Worm (Caenorhabditis elegans): ENCODE data around the gene R07E5.7.

DNA sequence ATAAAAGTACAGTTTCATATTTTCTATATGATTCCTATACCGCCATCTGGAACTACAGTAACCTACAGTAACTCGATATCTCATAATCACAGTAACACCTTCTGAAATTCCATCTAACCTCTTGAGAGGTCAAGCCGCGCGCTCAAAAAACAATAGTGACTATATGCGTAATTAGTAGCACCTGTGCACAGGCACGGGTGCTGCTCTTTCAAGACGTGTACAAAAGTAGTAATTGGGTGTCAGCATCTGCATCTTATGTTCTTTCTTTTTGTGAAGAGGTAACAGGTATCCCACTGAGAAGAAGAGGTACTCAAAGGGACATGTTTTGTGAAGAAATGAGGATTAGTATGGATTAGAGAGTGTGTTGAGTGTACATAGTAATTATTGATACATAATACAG lies 42.4 kb upstream of the R07E5.7 start:
- TF ChIP-seq lin-13 (GFP tag; optimal IDR thresholded peaks at IDR 0.05) (no peak), nhr-41 (GFP tag; IDR thresholded peaks at IDR 0.05) (no peak), jun-1 (tag; optimal IDR thresholded peaks at IDR 0.05) (no peak), dpl-1 (GFP tag; optimal IDR thresholded peaks at IDR 0.05) (no peak), ztf-11 (tag; optimal IDR thresholded peaks at IDR 0.05) (no peak), unc-62 (GFP tag; optimal IDR thresholded peaks at IDR 0.05 in 1 of 2) (no peak), unc-62 (tag; optimal IDR thresholded peaks at IDR 0.05) (no peak), lin-39 (tag; optimal IDR thresholded peaks at IDR 0.05) (no peak), unc-39 (tag; optimal IDR thresholded peaks at IDR 0.05) (no peak), aly-2 (tag; optimal IDR thresholded peaks at IDR 0.05) (no peak), fkh-10 (GFP tag; optimal IDR thresholded peaks at IDR 0.05) (no peak)
